Fruit fly (Drosophila melanogaster) whole organism: ENCODE results near the gene Fbp2.

Source experiments
- psq ChIP-seq: fragments of >200 bp; optimal IDR thresholded peaks from 2 replicates; lab custom pipeline; 2017
- usp ChIP-seq: fragments of >200 bp; optimal IDR thresholded peaks from 2 replicates; lab custom pipeline; 2017; ENCODE audit warnings: missing biosample characterization, missing genetic modification characterization, mixed read lengths

- TF ChIP-seq usp (no peak), psq (lab: Kevin White, UChicago) (no peak)
These were observed 30.2 kb upstream of the Fbp2 start for dm6 chr2L:9396396-9396795.
